Fruit fly (Drosophila melanogaster) whole organism, prepupa: ENCODE data around the gene Saf6.

Source experiments
- Blimp-1 ChIP-seq: fragments of 200-800 bp; sonication (Bioruptor generic); optimal IDR thresholded peaks from 3 replicates; lab custom pipeline; 2017; ENCODE audit warnings: missing biosample characterization, missing genetic modification characterization, mild to moderate bottlenecking, moderate library complexity, missing genetic modification reagents
- CG10669 ChIP-seq: fragments of 200-800 bp; sonication (Bioruptor generic); optimal IDR thresholded peaks from 3 replicates; lab custom pipeline; 2018; ENCODE audit warnings: missing biosample characterization, mild to moderate bottlenecking, missing genetic modification characterization, moderate library complexity
- CG34406 ChIP-seq: fragments of 200-800 bp; sonication (Bioruptor generic); optimal IDR thresholded peaks from 3 replicates; lab custom pipeline; 2016; ENCODE audit warnings: missing biosample characterization, missing genetic modification characterization
- CG7368 ChIP-seq: fragments of 200-800 bp; sonication (Bioruptor generic); optimal IDR thresholded peaks from 3 replicates; lab custom pipeline; 2016; ENCODE audit warnings: missing biosample characterization, missing genetic modification characterization
- CG8632 ChIP-seq: fragments of 200-800 bp; sonication (Bioruptor generic); optimal IDR thresholded peaks from 3 replicates; lab custom pipeline; 2016; ENCODE audit warnings: missing biosample characterization, missing genetic modification characterization
- Eip78C ChIP-seq: fragments of 200-800 bp; sonication (Bioruptor generic); peaks from one replicate; lab custom pipeline; 2016; ENCODE audit warnings: missing biosample characterization, missing genetic modification characterization
- Gug ChIP-seq: fragments of 200-800 bp; sonication (Bioruptor generic); IDR thresholded peaks from 2 replicates; pipeline ENCODE4 v1.3.6; 2022; ENCODE audit warnings: missing biosample characterization, missing genetic modification characterization
- OdsH ChIP-seq: fragments of 200-800 bp; sonication (Bioruptor generic); optimal IDR thresholded peaks from 3 replicates; lab custom pipeline; 2016; ENCODE audit warnings: missing biosample characterization, missing genetic modification characterization
- Sox14 ChIP-seq: fragments of 200-800 bp; sonication (Bioruptor generic); optimal IDR thresholded peaks from 3 replicates; lab custom pipeline; 2016; ENCODE audit warnings: missing biosample characterization, missing genetic modification characterization
- eg ChIP-seq: fragments of 200-800 bp; sonication (Bioruptor generic); IDR thresholded peaks from 3 replicates; pipeline ENCODE4 v1.3.6; 2022; ENCODE audit warnings: missing biosample characterization, missing genetic modification characterization
- esn ChIP-seq: fragments of 200-800 bp; sonication (Bioruptor generic); optimal IDR thresholded peaks from 2 replicates; lab custom pipeline; 2016; ENCODE audit warnings: missing biosample characterization, mild to moderate bottlenecking, missing genetic modification characterization, moderate library complexity
- fd59A ChIP-seq: fragments of 200-800 bp; sonication (Bioruptor generic); optimal IDR thresholded peaks from 2 replicates; lab custom pipeline; 2017; ENCODE audit warnings: missing biosample characterization, mild to moderate bottlenecking, missing genetic modification characterization, missing genetic modification reagents
- pdm3 ChIP-seq: fragments of 200-800 bp; sonication (Bioruptor generic); optimal IDR thresholded peaks from 3 replicates; lab custom pipeline; 2016; ENCODE audit warnings: missing biosample characterization, missing genetic modification characterization
- spab ChIP-seq: fragments of 200-800 bp; sonication (Bioruptor generic); optimal IDR thresholded peaks from 2 replicates; lab custom pipeline; 2017; ENCODE audit warnings: missing biosample characterization, mild to moderate bottlenecking, missing genetic modification characterization, missing genetic modification reagents

dm6 chr2L:856001-856400 is 40.3 kb upstream of the Saf6 start:
- no peak for TF ChIP-seq CG34406 (GFP tag; lab: Kevin White, UChicago)
- no peak for TF ChIP-seq CG8632 (GFP tag; lab: Kevin White, UChicago)
- no peak for TF ChIP-seq CG10669
- TF ChIP-seq OdsH = no peak
- no peak for TF ChIP-seq pdm3 (GFP tag; lab: Kevin White, UChicago)
- no peak for TF ChIP-seq spab (GFP tag; lab: Kevin White, UChicago)
- TF ChIP-seq Blimp-1 (GFP tag; lab: Kevin White, UChicago) = no peak
- no peak for TF ChIP-seq Eip78C (GFP tag; lab: Kevin White, UChicago)
- no peak for TF ChIP-seq Sox14
- no peak for TF ChIP-seq CG7368 (GFP tag; lab: Kevin White, UChicago)
- no peak for TF ChIP-seq esn (GFP tag; lab: Kevin White, UChicago)
- TF ChIP-seq Gug (GFP tag; lab: Robert Waterston, UW) = no peak
- TF ChIP-seq eg (GFP tag; lab: Robert Waterston, UW) = no peak
- no peak for TF ChIP-seq fd59A (GFP tag; lab: Kevin White, UChicago)
